Worm (Caenorhabditis elegans) whole organism, young adult: ENCODE measurements around the gene cyp-14A1.
A peak's percentile ranks its signal among the peaks of the same experiment; 100 is the strongest.

Experiments used
- B0035.1 ChIP-seq: sonication (generic microtip); optimal IDR thresholded peaks from 2 replicates; lab custom pipeline; 2016; ENCODE audit warnings: missing genetic modification characterization, mild to moderate bottlenecking, missing compliant biosample characterization, missing genotype, missing genetic modification reagents
- B0261.1 ChIP-seq: sonication (generic microtip); optimal IDR thresholded peaks from 2 replicates; lab custom pipeline; 2016; ENCODE audit warnings: mild to moderate bottlenecking, missing genetic modification characterization, moderate library complexity, missing compliant biosample characterization
- F23B12.7 ChIP-seq: sonication (generic microtip); optimal IDR thresholded peaks from 2 replicates; lab custom pipeline; 2017; ENCODE audit warnings: missing genetic modification characterization, mild to moderate bottlenecking, missing compliant biosample characterization, antibody characterized with exemption, moderate library complexity; ENCODE audit not compliant: insufficient read depth
- F39B2.1 ChIP-seq: fragments of 200-800 bp; sonication (Bioruptor generic); IDR thresholded peaks from 2 replicates; pipeline ENCODE4 v1.3.6; 2022; ENCODE audit warnings: missing genetic modification reagents, missing genetic modification characterization, missing compliant biosample characterization
- K11D2.4 ChIP-seq: fragments of 200-800 bp; sonication (Bioruptor generic); IDR thresholded peaks from 2 replicates; pipeline ENCODE4 v1.3.6; 2022; ENCODE audit warnings: missing genetic modification reagents, missing genetic modification characterization, missing compliant biosample characterization
- Y53F4B.3 ChIP-seq: fragments of 200-800 bp; sonication (Bioruptor generic); IDR thresholded peaks from 2 replicates; pipeline ENCODE4 v1.3.6; 2022; ENCODE audit warnings: missing genetic modification reagents, missing genetic modification characterization, missing compliant biosample characterization
- Y95B8A.8 ChIP-seq: fragments of 200-800 bp; sonication (Bioruptor generic); IDR thresholded peaks from 2 replicates; pipeline ENCODE4 v1.3.6; 2022; ENCODE audit warnings: missing genetic modification reagents, missing genetic modification characterization, missing compliant biosample characterization
- aptf-3 ChIP-seq: fragments of 200-800 bp; sonication (Bioruptor generic); IDR thresholded peaks from 2 replicates; pipeline ENCODE4 v1.3.6; 2022; ENCODE audit warnings: missing genetic modification characterization, missing compliant biosample characterization
- attf-5 ChIP-seq: fragments of 200-800 bp; sonication (Bioruptor generic); optimal IDR thresholded peaks from 2 replicates; lab custom pipeline; 2018; ENCODE audit warnings: mild to moderate bottlenecking, missing genetic modification characterization, missing compliant biosample characterization
- bed-1 ChIP-seq: fragments of 200-800 bp; sonication (Bioruptor generic); IDR thresholded peaks from 2 replicates; pipeline ENCODE4 v1.3.6; 2022; ENCODE audit warnings: missing genetic modification reagents, missing genetic modification characterization, missing compliant biosample characterization
- efl-1 ChIP-seq: fragments of 150-350 bp; optimal IDR thresholded peaks from 2 replicates; lab custom pipeline; 2014; ENCODE audit warnings: missing biosample characterization, missing genetic modification reagents, missing genetic modification characterization
- ets-4 ChIP-seq: fragments of 200-800 bp; sonication (Bioruptor generic); optimal IDR thresholded peaks from 2 replicates; lab custom pipeline; 2018; ENCODE audit warnings: mild to moderate bottlenecking, missing genetic modification characterization, missing compliant biosample characterization
- him-1 ChIP-seq: sonication (generic microtip); optimal IDR thresholded peaks from 2 replicates; lab custom pipeline; 2016; ENCODE audit warnings: missing genotype, missing genetic modification reagents, missing genetic modification characterization, missing compliant biosample characterization
- hlh-12 ChIP-seq: sonication (generic microtip); optimal IDR thresholded peaks from 2 replicates; lab custom pipeline; 2016; ENCODE audit warnings: missing genetic modification characterization, missing compliant biosample characterization
- hmg-1.2 ChIP-seq: fragments of 200-800 bp; sonication (Bioruptor generic); IDR thresholded peaks from 2 replicates; pipeline ENCODE4 v1.3.6; 2022; ENCODE audit warnings: missing genetic modification reagents, missing genetic modification characterization, missing compliant biosample characterization
- let-526 ChIP-seq: fragments of 200-800 bp; sonication (Bioruptor generic); IDR thresholded peaks from 2 replicates; pipeline ENCODE4 v1.3.6; 2022; ENCODE audit warnings: missing genetic modification reagents, missing genetic modification characterization, missing compliant biosample characterization
- lin-35 ChIP-seq, 3 experiments: fragments of 150-350 bp in 2 of 3; sonication (generic microtip) in 1 of 3; optimal IDR thresholded peaks; 2 replicates each; lab custom pipeline; 2014 to 2018; ENCODE audit warnings: missing biosample characterization in 3 of 3, missing genetic modification characterization in 3 of 3, missing genetic modification reagents in 3 of 3
- lin-40 ChIP-seq: sonication (generic microtip); optimal IDR thresholded peaks from 2 replicates; lab custom pipeline; 2016; ENCODE audit warnings: missing genetic modification characterization, mild to moderate bottlenecking, missing compliant biosample characterization, missing genotype, missing genetic modification reagents
- lir-1 ChIP-seq: fragments of 200-800 bp; sonication (Bioruptor generic); conservative IDR thresholded peaks from 2 replicates; pipeline ENCODE4 v1.3.6; 2022; ENCODE audit warnings: missing genetic modification reagents, missing genetic modification characterization, missing compliant biosample characterization
- lsl-1 ChIP-seq: fragments of 200-800 bp; sonication (Bioruptor generic); optimal IDR thresholded peaks from 2 replicates; lab custom pipeline; 2018; ENCODE audit warnings: mild to moderate bottlenecking, missing genetic modification characterization, moderate library complexity, missing compliant biosample characterization
- madf-10 ChIP-seq: sonication (generic microtip); optimal IDR thresholded peaks from 2 replicates; lab custom pipeline; 2016; ENCODE audit warnings: mild to moderate bottlenecking, missing genetic modification characterization, missing compliant biosample characterization
- mel-28 ChIP-seq: sonication (generic microtip); optimal IDR thresholded peaks from 2 replicates; lab custom pipeline; 2016; ENCODE audit warnings: borderline replicate concordance, mild to moderate bottlenecking, missing genetic modification characterization, missing compliant biosample characterization
- nfyb-1 ChIP-seq: fragments of 200-800 bp; sonication (Bioruptor generic); IDR thresholded peaks from 2 replicates; pipeline ENCODE4 v1.3.6; 2022; ENCODE audit warnings: missing genetic modification reagents, missing genetic modification characterization, missing compliant biosample characterization
- nhr-27 ChIP-seq: fragments of 200-800 bp; sonication (Bioruptor generic); optimal IDR thresholded peaks from 2 replicates; lab custom pipeline; 2018; ENCODE audit warnings: mild to moderate bottlenecking, missing genetic modification characterization, moderate library complexity, missing compliant biosample characterization
- nhr-80 ChIP-seq: sonication (generic microtip); optimal IDR thresholded peaks from 2 replicates; lab custom pipeline; 2016; ENCODE audit warnings: missing genetic modification characterization, missing compliant biosample characterization
- pbrm-1 ChIP-seq: fragments of 200-800 bp; sonication (Bioruptor generic); IDR thresholded peaks from 2 replicates; pipeline ENCODE4 v1.3.6; 2022; ENCODE audit warnings: missing genetic modification reagents, missing genetic modification characterization, missing compliant biosample characterization
- rec-8 ChIP-seq, 2 experiments: sonication (generic microtip); optimal IDR thresholded peaks; 2 replicates each; lab custom pipeline; 2016; ENCODE audit warnings: mild to moderate bottlenecking in 2 of 2, missing genetic modification characterization in 2 of 2, missing genetic modification reagents in 2 of 2, missing genotype in 2 of 2, missing biosample characterization in 1 of 2, missing compliant biosample characterization in 1 of 2, moderate library complexity in 1 of 2
- snpc-1.1 ChIP-seq: sonication (generic microtip); optimal IDR thresholded peaks from 2 replicates; lab custom pipeline; 2017; ENCODE audit warnings: missing genetic modification characterization, mild to moderate bottlenecking, missing compliant biosample characterization, antibody characterized with exemption, moderate library complexity, missing genotype, missing genetic modification reagents; ENCODE audit not compliant: insufficient read depth
- somi-1 ChIP-seq: fragments of 200-800 bp; sonication (Bioruptor generic); optimal IDR thresholded peaks from 2 replicates; lab custom pipeline; 2018; ENCODE audit warnings: mild to moderate bottlenecking, missing genetic modification characterization, missing compliant biosample characterization
- sptf-2 ChIP-seq: fragments of 200-800 bp; sonication (Bioruptor generic); optimal IDR thresholded peaks from 2 replicates; lab custom pipeline; 2018; ENCODE audit warnings: mild to moderate bottlenecking, missing genetic modification characterization, missing compliant biosample characterization
- tlf-1 ChIP-seq: fragments of 200-800 bp; sonication (Bioruptor generic); optimal IDR thresholded peaks from 2 replicates; lab custom pipeline; 2018; ENCODE audit warnings: mild to moderate bottlenecking, missing genetic modification characterization, missing compliant biosample characterization
- unc-62 ChIP-seq: fragments of 150-350 bp; optimal IDR thresholded peaks from 2 replicates; lab custom pipeline; 2014; ENCODE audit warnings: missing biosample characterization, missing genetic modification reagents, missing genetic modification characterization
- zfh-2 ChIP-seq: fragments of 200-800 bp; sonication (Bioruptor generic); conservative IDR thresholded peaks from 2 replicates; pipeline ENCODE4 v1.3.6; 2022; ENCODE audit warnings: missing genetic modification reagents, missing genetic modification characterization, missing compliant biosample characterization
- zim-3 ChIP-seq: sonication (generic microtip); optimal IDR thresholded peaks from 2 replicates; lab custom pipeline; 2017; ENCODE audit warnings: mild to moderate bottlenecking, missing genetic modification characterization, moderate library complexity, missing compliant biosample characterization
- ztf-26 ChIP-seq: sonication (generic microtip); optimal IDR thresholded peaks from 2 replicates; lab custom pipeline; 2017; ENCODE audit warnings: missing genetic modification characterization, missing compliant biosample characterization

The cyp-14A1 gene

ce11 chrX:13278876-13279275 is 11.7 kb upstream of the cyp-14A1 start, which contains the start of gene phf-33:
phf-33 (minus strand) TSS chrX:13278976.
- no peak for TF ChIP-seq hlh-12
- TF ChIP-seq Y53F4B.3: no peak
- no peak for TF ChIP-seq snpc-1.1 (tag; lab: Kevin White, UChicago)
- no peak for TF ChIP-seq him-1 (tag; lab: Kevin White, UChicago)
- no peak for TF ChIP-seq nhr-27 (tag; lab: Kevin White, UChicago)
- no peak for TF ChIP-seq bed-1
- TF ChIP-seq somi-1: no peak
- TF ChIP-seq rec-8 (tag; optimal IDR thresholded peaks at IDR 0.05; lab: Kevin White, UChicago): no peak
- no peak for TF ChIP-seq mel-28
- TF ChIP-seq lir-1 (GFP tag; lab: Robert Waterston, UW): no peak
- no peak for TF ChIP-seq efl-1 (GFP tag; lab: Kevin White, UChicago)
- TF ChIP-seq attf-5 (GFP tag; lab: Kevin White, UChicago): no peak
- TF ChIP-seq F39B2.1: no peak
- TF ChIP-seq tlf-1 (GFP tag; lab: Kevin White, UChicago): no peak
- TF ChIP-seq aptf-3 (GFP tag; lab: Robert Waterston, UW): no peak
- no peak for TF ChIP-seq zfh-2 (GFP tag; lab: Robert Waterston, UW)
- TF ChIP-seq hmg-1.2 (GFP tag; lab: Robert Waterston, UW): no peak
- TF ChIP-seq B0035.1 (tag; lab: Kevin White, UChicago): no peak

ce11 chrX:13274102-13274501 is 6.9 kb upstream of the cyp-14A1 start, which contains the start of gene cyp-14A3:
cyp-14A3 (minus strand) TSS chrX:13274202.
- TF ChIP-seq unc-62 (GFP tag; lab: Kevin White, UChicago) (no peak), B0261.1 (tag; lab: Kevin White, UChicago) (no peak), Y53F4B.3 (no peak), ztf-26 (no peak), aptf-3 (GFP tag; lab: Robert Waterston, UW) (no peak), lin-35 (GFP tag; optimal IDR thresholded peaks at IDR 0.05; lab: Kevin White, UChicago) (no peak), lin-40 (tag; lab: Kevin White, UChicago) (no peak), madf-10 (no peak), pbrm-1 (GFP tag; lab: Robert Waterston, UW) (no peak), Y95B8A.8 (GFP tag; lab: Robert Waterston, UW) (no peak), nhr-27 (tag; lab: Kevin White, UChicago) (no peak), F23B12.7 (tag; lab: Kevin White, UChicago) (no peak), zim-3 (tag; lab: Kevin White, UChicago) (no peak), B0035.1 (tag; lab: Kevin White, UChicago) (no peak), sptf-2 (GFP tag; lab: Kevin White, UChicago) (no peak), lsl-1 (GFP tag; lab: Kevin White, UChicago) (no peak), attf-5 (GFP tag; lab: Kevin White, UChicago) (no peak), K11D2.4 (GFP tag; lab: Robert Waterston, UW) (no peak), let-526 (no peak)

ce11 chrX:13269586-13269985 is 2.4 kb upstream of the cyp-14A1 start, which contains the start of gene cyp-14A2:
cyp-14A2 (minus strand) TSS chrX:13269686.
- TF ChIP-seq nfyb-1 (GFP tag; lab: Robert Waterston, UW): no peak
- no peak for TF ChIP-seq ets-4
- TF ChIP-seq nhr-80 (tag; lab: Kevin White, UChicago): peak; percentile 35
- TF ChIP-seq efl-1 (GFP tag; lab: Kevin White, UChicago): no peak
